Worm (Caenorhabditis elegans) whole organism, L3 larva: ENCODE data around the gene cyp-13A11.

Experiments used
- ZK546.5 ChIP-seq: sonication (generic microtip); optimal IDR thresholded peaks from 2 replicates; lab custom pipeline; 2017; ENCODE audit warnings: missing biosample characterization, missing genetic modification characterization
- ceh-28 ChIP-seq: fragments of 150-350 bp; optimal IDR thresholded peaks from 2 replicates; lab custom pipeline; 2014; ENCODE audit warnings: missing biosample characterization, missing genetic modification reagents, missing genetic modification characterization
- ceh-9 ChIP-seq: sonication (generic microtip); optimal IDR thresholded peaks from 2 replicates; lab custom pipeline; 2018; ENCODE audit warnings: missing biosample characterization, missing genetic modification characterization
- elt-3 ChIP-seq, 3 experiments: fragments of 150-350 bp in 1 of 3; sonication (generic microtip) in 2 of 3; optimal IDR thresholded peaks; 2 replicates in 2 of 3; 4 replicates in 1 of 3; lab custom pipeline; 2014 to 2017; ENCODE audit warnings: missing biosample characterization in 3 of 3, missing genetic modification characterization in 3 of 3
- fkh-10 ChIP-seq: sonication (generic microtip); optimal IDR thresholded peaks from 2 replicates; lab custom pipeline; 2017; ENCODE audit warnings: missing biosample characterization, missing genetic modification reagents, missing genetic modification characterization
- lin-39 ChIP-seq: fragments of 150-350 bp; optimal IDR thresholded peaks from 2 replicates; lab custom pipeline; 2018; ENCODE audit warnings: missing biosample characterization, missing genetic modification reagents, missing genetic modification characterization
- mdl-1 ChIP-seq: fragments of 150-350 bp; optimal IDR thresholded peaks from 2 replicates; lab custom pipeline; 2014; ENCODE audit warnings: missing biosample characterization, missing genetic modification characterization
- nhr-28 ChIP-seq: fragments of 150-350 bp; optimal IDR thresholded peaks from 2 replicates; lab custom pipeline; 2014; ENCODE audit warnings: missing biosample characterization, missing genetic modification characterization
- snpc-4 ChIP-seq: fragments of 150-350 bp; optimal IDR thresholded peaks from 2 replicates; lab custom pipeline; 2014; ENCODE audit warnings: missing biosample characterization, missing genetic modification characterization

ce11 chrIII:13062414-13062965, 41.7 kb downstream of the cyp-13A11 start:
- TF ChIP-seq ceh-28 (tag; lab: Kevin White, UChicago) (peak; percentile 84), ceh-9 (tag; lab: Kevin White, UChicago) (no peak), nhr-28 (tag; lab: Kevin White, UChicago) (no peak), mdl-1 (peak; percentile 61), snpc-4 (peak; percentile 65), ZK546.5 (tag; lab: Kevin White, UChicago) (no peak), lin-39 (peak; percentile 97), elt-3 (tag; optimal IDR thresholded peaks at IDR 0.05; lab: Kevin White, UChicago) (no peak), fkh-10 (GFP tag; lab: Kevin White, UChicago) (peak; percentile 98)
